Worm (Caenorhabditis elegans): Measurements from ENCODE around the gene F21C10.9.

The F21C10.9 gene

ce11 chrV:9062341-9062740 lies 36.2 kb downstream of the F21C10.9 start, which contains the start of gene C25E10.12:
TSS of gene C25E10.12 (minus strand) at chrV:9062441.
- TF ChIP-seq che-1 (tag; optimal IDR thresholded peaks at IDR 0.05) (no peak), nhr-232 (tag; optimal IDR thresholded peaks at IDR 0.05) (no peak), pha-2 (tag; optimal IDR thresholded peaks at IDR 0.05) (no peak), syd-9 (tag; optimal IDR thresholded peaks at IDR 0.05) (no peak), pqm-1 (tag; optimal IDR thresholded peaks at IDR 0.05) (no peak), sdc-2 (tag; optimal IDR thresholded peaks at IDR 0.05) (no peak), unc-86 (tag; optimal IDR thresholded peaks at IDR 0.05) (no peak)

DNA sequence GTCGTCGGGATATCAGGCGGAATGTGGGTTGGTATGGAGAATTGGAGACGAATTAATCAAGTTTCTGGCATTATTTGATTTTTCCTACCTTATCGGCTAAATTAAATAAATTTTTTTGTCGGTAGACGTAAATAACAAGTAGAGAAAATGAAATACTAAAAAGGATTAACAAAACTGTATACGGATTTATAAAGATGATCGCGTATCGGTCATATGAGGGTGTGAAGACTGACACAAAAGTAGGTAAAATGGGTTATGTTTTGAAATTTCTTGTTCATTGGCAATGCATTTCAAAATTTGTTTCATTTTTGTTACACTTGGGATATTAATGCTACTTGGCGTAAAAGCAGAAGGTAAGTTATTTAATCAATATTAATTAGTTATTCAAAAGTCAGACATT lies 39.0 kb downstream of the F21C10.9 start, which contains the start of the genes C25E10.16 and C25E10.13:
C25E10.16 (minus strand) TSS at position 101 of the 400 bp plus-strand sequence.
C25E10.13 (plus strand) TSS at position 256 of the 400 bp plus-strand sequence.
- TF ChIP-seq ceh-6 (GFP tag; optimal IDR thresholded peaks at IDR 0.05) (no peak), K09A11.1 (tag; optimal IDR thresholded peaks at IDR 0.05; ENCODE audit: insufficient read depth) (no peak), pha-2 (tag; optimal IDR thresholded peaks at IDR 0.05) (no peak), ceh-48 (tag; optimal IDR thresholded peaks at IDR 0.05) (no peak), pat-9 (tag; optimal IDR thresholded peaks at IDR 0.05) (no peak)

- TF ChIP-seq sox-2 (GFP tag; IDR thresholded peaks at IDR 0.05) (no peak), ceh-6 (GFP tag; optimal IDR thresholded peaks at IDR 0.05) (no peak), elt-4 (tag; optimal IDR thresholded peaks at IDR 0.05) (no peak), rnt-1 (tag; optimal IDR thresholded peaks at IDR 0.05) (no peak), pqm-1 (tag; optimal IDR thresholded peaks at IDR 0.05) (no peak), ttx-3 (tag; optimal IDR thresholded peaks at IDR 0.05) (no peak), zip-5 (tag; optimal IDR thresholded peaks at IDR 0.05) (no peak), pros-1 (tag; optimal IDR thresholded peaks at IDR 0.05) (no peak), unc-42 (tag; optimal IDR thresholded peaks at IDR 0.05) (no peak), ceh-31 (tag; optimal IDR thresholded peaks at IDR 0.05) (no peak), che-1 (tag; optimal IDR thresholded peaks at IDR 0.05) (no peak), unc-86 (tag; optimal IDR thresholded peaks at IDR 0.05) (no peak), ama-1 (optimal IDR thresholded peaks at IDR 0.05) (no peak), mec-3 (tag; optimal IDR thresholded peaks at IDR 0.05; ENCODE audit: borderline replicate concordance) (no peak), gmeb-2 (tag; optimal IDR thresholded peaks at IDR 0.05) (no peak), pax-1 (tag; optimal IDR thresholded peaks at IDR 0.05) (no peak)
These were observed 39.9 kb downstream of the F21C10.9 start, which contains the start of gene C25E10.11 for ce11 chrV:9058627-9059026. TSS of gene C25E10.11 (minus strand) at chrV:9058727.

DNA sequence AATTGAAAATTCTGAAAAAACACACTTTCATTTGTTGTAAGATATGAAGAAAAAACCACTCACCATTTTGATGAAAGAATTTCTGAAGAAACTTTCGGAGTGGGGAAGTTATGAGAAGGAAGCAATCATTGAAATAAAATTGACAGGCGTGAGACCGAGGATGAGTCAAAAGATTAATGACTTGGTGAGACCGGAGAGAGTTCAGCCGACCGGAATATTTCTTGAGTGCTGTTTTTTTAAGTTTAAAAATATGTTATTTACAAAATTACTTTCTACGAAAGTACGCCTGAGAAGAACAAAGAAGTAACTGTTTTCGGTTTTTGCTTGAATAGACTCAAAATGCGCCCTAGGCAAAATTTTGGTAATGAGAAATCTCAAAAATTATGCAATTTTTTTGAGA lies 42.2 kb downstream of the F21C10.9 start, which contains the start of gene C25E10.10:
C25E10.10 (minus strand) TSS at position 101 of the 400 bp plus-strand sequence.
- TF ChIP-seq pha-2 (tag; optimal IDR thresholded peaks at IDR 0.05) (no peak), ztf-16 (tag; optimal IDR thresholded peaks at IDR 0.05) (no peak), hlh-15 (tag; optimal IDR thresholded peaks at IDR 0.05) (no peak), ets-4 (tag; optimal IDR thresholded peaks at IDR 0.05) (no peak), ceh-31 (tag; optimal IDR thresholded peaks at IDR 0.05) (no peak), unc-3 (GFP tag; conservative IDR thresholded peaks at IDR 0.05) (no peak), unc-3 (tag; optimal IDR thresholded peaks at IDR 0.05) (no peak), nhr-11 (tag; optimal IDR thresholded peaks at IDR 0.05) (no peak), eyg-1 (tag; optimal IDR thresholded peaks at IDR 0.05) (no peak), ceh-45 (GFP tag; IDR thresholded peaks at IDR 0.05) (no peak), ceh-9 (tag; optimal IDR thresholded peaks at IDR 0.05) (no peak), fkh-6 (tag; optimal IDR thresholded peaks at IDR 0.05) (no peak), pax-1 (tag; optimal IDR thresholded peaks at IDR 0.05) (no peak)

DNA sequence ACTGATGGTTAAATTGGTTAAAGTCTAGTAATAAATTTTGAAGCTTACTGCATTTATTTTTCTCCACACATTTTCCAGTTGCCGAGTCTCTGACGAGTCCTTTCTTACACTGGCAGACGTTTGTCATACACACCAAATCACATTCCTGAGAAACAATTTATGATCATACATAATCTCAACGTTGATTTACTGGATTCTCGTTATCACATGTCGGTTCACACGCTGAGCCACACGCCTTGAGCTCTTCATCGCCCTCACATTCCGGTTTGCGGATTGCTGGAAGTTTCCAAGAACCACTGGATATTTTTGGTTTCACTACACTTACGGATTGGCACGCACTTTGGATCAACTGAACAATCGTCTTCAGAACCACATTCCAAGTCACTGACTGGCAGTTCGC lies 42.9 kb downstream of the F21C10.9 start:
- TF ChIP-seq K09A11.1 (tag; optimal IDR thresholded peaks at IDR 0.05; ENCODE audit: insufficient read depth) (no peak), pha-4 (tag; optimal IDR thresholded peaks at IDR 0.05) (no peak), ceh-18 (tag; optimal IDR thresholded peaks at IDR 0.05) (no peak), nhr-232 (tag; optimal IDR thresholded peaks at IDR 0.05) (no peak), elt-4 (tag; optimal IDR thresholded peaks at IDR 0.05) (no peak)

All from whole organism, late embryonic.